Fruit fly (Drosophila melanogaster) whole organism, embryonic: ENCODE data around the gene Mrp5.

Experiments used
- Ada2b ChIP-seq: fragments of 200-800 bp; sonication (Bioruptor generic); IDR thresholded peaks from 2 replicates; pipeline ENCODE4 v1.3.6; 2022; ENCODE audit warnings: missing biosample characterization, missing genetic modification characterization
- Atf3 ChIP-seq: fragments of 200-800 bp; sonication (Bioruptor generic); optimal IDR thresholded peaks from 3 replicates; lab custom pipeline; 2016; ENCODE audit warnings: missing biosample characterization, missing genetic modification characterization
- Blimp-1 ChIP-seq: fragments of 200-800 bp; sonication (Bioruptor generic); optimal IDR thresholded peaks from 3 replicates; lab custom pipeline; 2018; ENCODE audit warnings: missing biosample characterization, missing genetic modification characterization, mild to moderate bottlenecking, moderate library complexity, missing genetic modification reagents
- CG11093 ChIP-seq: fragments of 200-800 bp; sonication (Bioruptor generic); IDR thresholded peaks from 3 replicates; pipeline ENCODE4 v1.3.6; 2022; ENCODE audit warnings: missing biosample characterization, missing genetic modification characterization
- CG11398 ChIP-seq: fragments of 200-800 bp; sonication (Bioruptor generic); optimal IDR thresholded peaks from 2 replicates; lab custom pipeline; 2016; ENCODE audit warnings: missing biosample characterization, missing genetic modification characterization
- CG12071 ChIP-seq: fragments of 200-800 bp; sonication (Bioruptor generic); optimal IDR thresholded peaks from 3 replicates; lab custom pipeline; 2018; ENCODE audit warnings: missing biosample characterization, mild to moderate bottlenecking, missing genetic modification characterization
- CG13624 ChIP-seq: fragments of 200-800 bp; sonication (Bioruptor generic); optimal IDR thresholded peaks from 2 replicates; lab custom pipeline; 2016; ENCODE audit warnings: missing biosample characterization, missing genetic modification characterization
- CG15696 ChIP-seq: fragments of 200-800 bp; sonication (Bioruptor generic); optimal IDR thresholded peaks from 2 replicates; lab custom pipeline; 2019; ENCODE audit warnings: missing biosample characterization, mild to moderate bottlenecking, missing genetic modification characterization, moderate library complexity
- CG1602 ChIP-seq: fragments of 200-800 bp; sonication (Bioruptor generic); optimal IDR thresholded peaks from 3 replicates; lab custom pipeline; 2016; ENCODE audit warnings: missing biosample characterization, missing genetic modification characterization
- CG17359 ChIP-seq: fragments of 200-800 bp; sonication (Bioruptor generic); optimal IDR thresholded peaks from 3 replicates; lab custom pipeline; 2018; ENCODE audit warnings: missing biosample characterization, mild to moderate bottlenecking, missing genetic modification characterization, moderate library complexity
- CG17568 ChIP-seq: fragments of 200-800 bp; sonication (Bioruptor generic); optimal IDR thresholded peaks from 2 replicates; lab custom pipeline; 2018; ENCODE audit warnings: missing biosample characterization, mild to moderate bottlenecking, missing genetic modification characterization, moderate library complexity
- CG2202 ChIP-seq: fragments of 200-800 bp; sonication (Bioruptor generic); optimal IDR thresholded peaks from 2 replicates; lab custom pipeline; 2018; ENCODE audit warnings: missing biosample characterization, mild to moderate bottlenecking, missing genetic modification characterization
- CG4282 ChIP-seq: fragments of 200-800 bp; sonication (Bioruptor generic); optimal IDR thresholded peaks from 2 replicates; lab custom pipeline; 2016; ENCODE audit warnings: missing biosample characterization, missing genetic modification characterization
- CG6654 ChIP-seq: fragments of 200-800 bp; sonication (Bioruptor generic); optimal IDR thresholded peaks from 2 replicates; lab custom pipeline; 2017; ENCODE audit warnings: missing biosample characterization, mild to moderate bottlenecking, missing genetic modification characterization
- CG7987 ChIP-seq: fragments of 200-800 bp; sonication (Bioruptor generic); optimal IDR thresholded peaks from 2 replicates; lab custom pipeline; 2018; ENCODE audit warnings: missing biosample characterization, mild to moderate bottlenecking, missing genetic modification characterization, moderate library complexity
- CkIIα-i1 ChIP-seq: fragments of 200-800 bp; sonication (Bioruptor generic); IDR thresholded peaks from 2 replicates; pipeline ENCODE4 v1.3.6; 2022; ENCODE audit warnings: missing biosample characterization, missing genetic modification characterization
- Dek ChIP-seq: fragments of 200-800 bp; sonication (Bioruptor generic); optimal IDR thresholded peaks from 3 replicates; lab custom pipeline; 2019; ENCODE audit warnings: missing biosample characterization, mild to moderate bottlenecking, missing genetic modification characterization, moderate library complexity
- Dfd ChIP-seq, 2 experiments: fragments of >200 bp; optimal IDR thresholded peaks; 2 replicates each; lab custom pipeline; 2017; ENCODE audit warnings: missing biosample characterization in 2 of 2, missing genetic modification characterization in 2 of 2
- Dll ChIP-seq: fragments of 200-800 bp; sonication (Bioruptor generic); IDR thresholded peaks from 4 replicates; pipeline ENCODE4 v1.3.6; 2022; ENCODE audit warnings: missing biosample characterization, missing genetic modification characterization; ENCODE audit not compliant: partially characterized antibody
- Doc3 ChIP-seq: fragments of 200-800 bp; sonication (Bioruptor generic); IDR thresholded peaks from 3 replicates; pipeline ENCODE4 v1.3.6; 2022; ENCODE audit warnings: missing biosample characterization, missing genetic modification characterization; ENCODE audit not compliant: partially characterized antibody
- MBD-R2 ChIP-seq: fragments of 200-800 bp; sonication (Bioruptor generic); IDR thresholded peaks from 2 replicates; pipeline ENCODE4 v1.3.6; 2022; ENCODE audit warnings: missing biosample characterization, missing genetic modification characterization
- Myb ChIP-seq: fragments of 200-800 bp; sonication (Bioruptor generic); optimal IDR thresholded peaks from 2 replicates; lab custom pipeline; 2016; ENCODE audit warnings: missing biosample characterization, missing genetic modification characterization
- Optix ChIP-seq: fragments of 200-800 bp; sonication (Bioruptor generic); IDR thresholded peaks from 3 replicates; pipeline ENCODE4 v1.3.6; 2022; ENCODE audit warnings: missing biosample characterization, missing genetic modification characterization
- Sox100B ChIP-seq: fragments of 200-800 bp; sonication (Bioruptor generic); optimal IDR thresholded peaks from 3 replicates; lab custom pipeline; 2018; ENCODE audit warnings: missing biosample characterization, mild to moderate bottlenecking, missing genetic modification characterization
- Sry-β ChIP-seq: fragments of 200-800 bp; sonication (Bioruptor generic); optimal IDR thresholded peaks from 2 replicates; lab custom pipeline; 2018; ENCODE audit warnings: missing biosample characterization, mild to moderate bottlenecking, missing genetic modification characterization, moderate library complexity
- Usf ChIP-seq: fragments of 200-800 bp; sonication (Bioruptor generic); optimal IDR thresholded peaks from 2 replicates; lab custom pipeline; 2017; ENCODE audit warnings: missing genotype, missing biosample characterization, missing genetic modification characterization
- ara ChIP-seq: fragments of 200-800 bp; sonication (Bioruptor generic); IDR thresholded peaks from 2 replicates; pipeline ENCODE4 v1.3.6; 2022; ENCODE audit warnings: missing biosample characterization, missing genetic modification characterization
- ase ChIP-seq: fragments of 200-800 bp; sonication (Bioruptor generic); IDR thresholded peaks from 3 replicates; pipeline ENCODE4 v1.3.6; 2022; ENCODE audit warnings: missing biosample characterization, missing genetic modification characterization
- bcd ChIP-seq: fragments of 200-800 bp; sonication (Bioruptor generic); optimal IDR thresholded peaks from 2 replicates; lab custom pipeline; 2017; ENCODE audit warnings: missing biosample characterization, mild to moderate bottlenecking, missing genetic modification characterization
- btn ChIP-seq: fragments of 200-800 bp; sonication (Bioruptor generic); optimal IDR thresholded peaks from 2 replicates; lab custom pipeline; 2016; ENCODE audit warnings: missing biosample characterization, missing genetic modification characterization
- crp ChIP-seq, 2 experiments: fragments of 200-800 bp; sonication (Bioruptor generic); optimal IDR thresholded peaks; 2 replicates in 1 of 2; 3 replicates in 1 of 2; lab custom pipeline; 2017; ENCODE audit warnings: missing biosample characterization in 2 of 2, missing genetic modification characterization in 2 of 2, mild to moderate bottlenecking in 1 of 2, moderate library complexity in 1 of 2
- disco-r ChIP-seq: fragments of 200-800 bp; sonication (Bioruptor generic); optimal IDR thresholded peaks from 2 replicates; lab custom pipeline; 2016; ENCODE audit warnings: missing biosample characterization, missing genetic modification characterization
- esg ChIP-seq: fragments of 200-800 bp; sonication (Bioruptor generic); conservative IDR thresholded peaks from 2 replicates; pipeline ENCODE4 v1.3.6; 2022; ENCODE audit warnings: missing biosample characterization, missing genetic modification characterization
- eyg ChIP-seq: fragments of 200-800 bp; sonication (Bioruptor generic); optimal IDR thresholded peaks from 3 replicates; lab custom pipeline; 2016; ENCODE audit warnings: missing biosample characterization, missing genetic modification characterization
- ftz-f1 ChIP-seq: fragments of 200-800 bp; sonication (Bioruptor generic); optimal IDR thresholded peaks from 2 replicates; lab custom pipeline; 2016; ENCODE audit warnings: missing biosample characterization, missing genetic modification characterization
- fu2 ChIP-seq: fragments of 200-800 bp; sonication (Bioruptor generic); optimal IDR thresholded peaks from 2 replicates; lab custom pipeline; 2016; ENCODE audit warnings: missing biosample characterization, missing genetic modification characterization
- gro ChIP-seq: fragments of 200-800 bp; sonication (Bioruptor generic); optimal IDR thresholded peaks from 2 replicates; lab custom pipeline; 2016; ENCODE audit warnings: missing biosample characterization, missing genetic modification characterization
- gsb-n ChIP-seq: fragments of 200-800 bp; sonication (Bioruptor generic); optimal IDR thresholded peaks from 3 replicates; lab custom pipeline; 2018; ENCODE audit warnings: missing biosample characterization, mild to moderate bottlenecking, missing genetic modification characterization
- hbn ChIP-seq: fragments of 200-800 bp; sonication (Bioruptor generic); IDR thresholded peaks from 2 replicates; pipeline ENCODE4 v1.3.6; 2022; ENCODE audit warnings: missing biosample characterization, missing genetic modification characterization; ENCODE audit not compliant: partially characterized antibody
- kah ChIP-seq: fragments of 200-800 bp; sonication (Bioruptor generic); optimal IDR thresholded peaks from 2 replicates; lab custom pipeline; 2018; ENCODE audit warnings: missing biosample characterization, mild to moderate bottlenecking, missing genetic modification characterization
- mam ChIP-seq: fragments of 200-800 bp; sonication (Bioruptor generic); optimal IDR thresholded peaks from 3 replicates; lab custom pipeline; 2016; ENCODE audit warnings: missing biosample characterization, missing genetic modification characterization
- nau ChIP-seq: fragments of 200-800 bp; sonication (Bioruptor generic); optimal IDR thresholded peaks from 3 replicates; lab custom pipeline; 2017; ENCODE audit warnings: missing biosample characterization, mild to moderate bottlenecking, missing genetic modification characterization, missing genetic modification reagents
- peb ChIP-seq: fragments of 200-800 bp; sonication (Bioruptor generic); IDR thresholded peaks from 2 replicates; pipeline ENCODE4 v1.3.6; 2022; ENCODE audit warnings: missing biosample characterization, missing genetic modification characterization
- sim ChIP-seq: fragments of 200-800 bp; sonication (Bioruptor generic); IDR thresholded peaks from 2 replicates; pipeline ENCODE4 v1.3.6; 2022; ENCODE audit warnings: missing biosample characterization, missing genetic modification characterization
- stwl ChIP-seq: fragments of 200-800 bp; sonication (Bioruptor generic); optimal IDR thresholded peaks from 3 replicates; lab custom pipeline; 2018; ENCODE audit warnings: missing biosample characterization, mild to moderate bottlenecking, missing genetic modification characterization, moderate library complexity
- tup ChIP-seq: fragments of 200-800 bp; sonication (Bioruptor generic); optimal IDR thresholded peaks from 2 replicates; lab custom pipeline; 2016; ENCODE audit warnings: missing biosample characterization, mild to moderate bottlenecking, missing genetic modification characterization, moderate library complexity
- usp ChIP-seq: fragments of >200 bp; optimal IDR thresholded peaks from 2 replicates; lab custom pipeline; 2017; ENCODE audit warnings: missing biosample characterization, missing genetic modification characterization
- vvl ChIP-seq: fragments of 200-800 bp; sonication (Bioruptor generic); IDR thresholded peaks from 2 replicates; pipeline ENCODE4 v1.3.6; 2022; ENCODE audit warnings: missing biosample characterization, missing genetic modification characterization
- yki ChIP-seq: fragments of >200 bp; optimal IDR thresholded peaks from 3 replicates; lab custom pipeline; 2018

Mrp5 gene

DNA sequence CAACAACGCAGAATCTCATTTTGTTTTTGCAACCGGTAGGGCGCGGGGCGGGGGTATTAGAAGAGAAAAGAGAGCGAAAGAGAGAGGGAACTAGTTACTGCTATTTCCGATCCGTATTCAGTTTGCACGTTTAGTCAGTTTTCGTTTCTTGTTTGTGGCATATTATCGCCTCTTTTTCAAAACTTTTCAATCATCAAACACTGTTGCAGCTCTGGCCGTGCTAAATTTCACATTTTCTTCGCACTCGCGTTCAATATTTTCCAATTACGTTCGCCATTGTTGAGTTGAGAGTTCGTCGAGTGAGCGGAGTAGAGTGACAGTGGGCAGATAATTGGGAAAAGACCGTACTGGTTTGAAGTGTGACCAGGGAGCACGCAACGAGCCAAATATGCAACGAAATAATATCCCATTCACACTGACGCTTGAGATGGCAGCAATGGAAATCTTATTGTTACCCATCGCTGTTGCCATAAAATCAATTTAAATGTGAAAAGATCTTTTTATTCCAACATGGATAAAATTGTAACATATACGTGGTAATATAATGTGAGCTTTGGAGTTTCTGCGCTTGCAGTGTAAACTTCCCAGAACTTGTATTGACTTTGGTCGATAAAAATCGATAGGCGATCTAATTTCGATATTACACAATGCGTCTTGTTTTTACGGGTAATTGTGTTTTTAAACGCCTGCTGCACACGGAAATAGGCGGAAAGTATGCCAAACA lies 14.3 kb downstream of the Mrp5 start, which contains the start of the genes Ire1 and Mrm2 (continued):
- TF ChIP-seq kah (peak; percentile 38), btn (GFP tag; lab: Kevin White, UChicago) (peak; percentile 62), sim (GFP tag; lab: Robert Waterston, UW) (no peak), CkIIα-i1 (GFP tag; lab: Robert Waterston, UW) (0 out of 2 replicates have a peak, but pooled peaks have one; percentile 29), Blimp-1 (GFP tag; lab: Kevin White, UChicago) (peak; percentile 50), Ada2b (GFP tag; lab: Robert Waterston, UW) (peak; percentile 75), ase (GFP tag; lab: Robert Waterston, UW) (peak; percentile 59; the same call in 1 of the 3 replicates), stwl (tag; lab: Kevin White, UChicago) (peak; percentile 92), CG17359 (tag; lab: Kevin White, UChicago) (peak; percentile 71), CG11093 (GFP tag; lab: Robert Waterston, UW) (peak; percentile 77; the same call in 2 of the 3 replicates), nau (no peak), tup (GFP tag; lab: Kevin White, UChicago) (no peak), Optix (GFP tag; lab: Robert Waterston, UW) (peak; percentile 71), Usf (GFP tag; lab: Kevin White, UChicago) (peak; percentile 53), Dll (GFP tag; lab: Robert Waterston, UW) (peak; percentile 80; the same call in 3 of the 4 replicates), Dfd (GFP tag; optimal IDR thresholded peaks at IDR 0.05; lab: Kevin White, UChicago) (peak in 1 of 2 experiments; percentile 87), Dek (tag; lab: Kevin White, UChicago) (peak; percentile 80), CG15696 (tag; lab: Kevin White, UChicago) (peak; percentile 79), usp (GFP tag; lab: Kevin White, UChicago) (no peak), CG1602 (peak; percentile 81), peb (GFP tag; lab: Robert Waterston, UW) (peak; percentile 47; the same call in 1 of the 2 replicates), fu2 (GFP tag; lab: Kevin White, UChicago) (peak; percentile 87), Sry-β (peak; percentile 54), disco-r (GFP tag; lab: Kevin White, UChicago) (peak; percentile 77), esg (GFP tag; lab: Robert Waterston, UW) (peak; percentile 75), ftz-f1 (GFP tag; lab: Kevin White, UChicago) (no peak), CG13624 (GFP tag; lab: Kevin White, UChicago) (peak; percentile 93), CG11398 (GFP tag; lab: Kevin White, UChicago) (peak; percentile 69), gsb-n (peak; percentile 78), CG4282 (peak; percentile 77), gro (peak; percentile 90), CG12071 (GFP tag; lab: Kevin White, UChicago) (no peak), mam (peak; percentile 93), CG6654 (peak; percentile 8), yki (lab: Kevin White, UChicago) (no peak), vvl (GFP tag; lab: Robert Waterston, UW) (peak; percentile 89), Sox100B (GFP tag; lab: Kevin White, UChicago) (peak; percentile 15), Myb (GFP tag; lab: Kevin White, UChicago) (peak; percentile 84), ara (GFP tag; lab: Robert Waterston, UW) (peak; percentile 65; the same call in 1 of the 2 replicates), CG7987 (GFP tag; lab: Kevin White, UChicago) (no peak), CG2202 (tag; lab: Kevin White, UChicago) (peak; percentile 47), bcd (peak; percentile 80), Atf3 (GFP tag; lab: Kevin White, UChicago) (peak; percentile 83), eyg (peak; percentile 81), hbn (GFP tag; lab: Robert Waterston, UW) (peak; percentile 53; the same call in 1 of the 2 replicates), crp (GFP tag; optimal IDR thresholded peaks at IDR 0.05; lab: Kevin White, UChicago) (peak in 1 of 2 experiments; percentile 51), Doc3 (GFP tag; lab: Robert Waterston, UW) (peak; percentile 62), CG17568 (GFP tag; lab: Kevin White, UChicago) (no peak), MBD-R2 (peak; percentile 82)
